Worm (Caenorhabditis elegans) whole organism, late embryonic: ENCODE measurements around the gene lys-5.

ENCODE experiments used
- ama-1 ChIP-seq: fragments of 150-350 bp; optimal IDR thresholded peaks from 2 replicates; lab custom pipeline; 2014
- ceh-14 ChIP-seq: sonication (generic microtip); optimal IDR thresholded peaks from 2 replicates; lab custom pipeline; 2016; ENCODE audit warnings: missing genotype, missing genetic modification characterization, missing compliant biosample characterization
- ceh-30 ChIP-seq: fragments of 150-350 bp; optimal IDR thresholded peaks from 2 replicates; lab custom pipeline; 2014; ENCODE audit warnings: missing biosample characterization, missing genetic modification characterization
- ceh-34 ChIP-seq: sonication (generic microtip); optimal IDR thresholded peaks from 2 replicates; lab custom pipeline; 2016; ENCODE audit warnings: mild to moderate bottlenecking, missing genetic modification characterization, missing compliant biosample characterization
- ceh-48 ChIP-seq: sonication (generic microtip); optimal IDR thresholded peaks from 2 replicates; lab custom pipeline; 2016; ENCODE audit warnings: missing genetic modification characterization, inconsistent platforms, missing compliant biosample characterization
- dve-1 ChIP-seq: sonication (generic microtip); optimal IDR thresholded peaks from 2 replicates; lab custom pipeline; 2017; ENCODE audit warnings: antibody characterized with exemption, mild to moderate bottlenecking, missing genetic modification characterization, missing compliant biosample characterization
- elt-2 ChIP-seq: sonication (generic microtip); optimal IDR thresholded peaks from 2 replicates; lab custom pipeline; 2016; ENCODE audit warnings: missing genetic modification reagents, missing genetic modification characterization, missing compliant biosample characterization
- fkh-10 ChIP-seq: fragments of 150-350 bp; optimal IDR thresholded peaks from 2 replicates; lab custom pipeline; 2014; ENCODE audit warnings: missing biosample characterization, missing genetic modification reagents, missing genetic modification characterization
- gmeb-2 ChIP-seq: sonication (generic microtip); optimal IDR thresholded peaks from 2 replicates; lab custom pipeline; 2016; ENCODE audit warnings: missing genetic modification characterization, inconsistent platforms, missing compliant biosample characterization
- mec-3 ChIP-seq: sonication (generic microtip); optimal IDR thresholded peaks from 2 replicates; lab custom pipeline; 2016; ENCODE audit warnings: borderline replicate concordance, missing genetic modification characterization, missing compliant biosample characterization
- nhr-11 ChIP-seq: fragments of 150-350 bp; optimal IDR thresholded peaks from 2 replicates; lab custom pipeline; 2014; ENCODE audit warnings: missing biosample characterization, missing genetic modification characterization
- nhr-232 ChIP-seq: sonication (generic microtip); optimal IDR thresholded peaks from 2 replicates; lab custom pipeline; 2016; ENCODE audit warnings: missing genetic modification characterization, missing compliant biosample characterization
- pha-4 ChIP-seq: fragments of 150-350 bp; optimal IDR thresholded peaks from 2 replicates; lab custom pipeline; 2018; ENCODE audit warnings: missing biosample characterization, missing genetic modification reagents, missing genetic modification characterization
- pqm-1 ChIP-seq: sonication (generic microtip); optimal IDR thresholded peaks from 2 replicates; lab custom pipeline; 2016; ENCODE audit warnings: missing genetic modification characterization, missing compliant biosample characterization

DNA sequence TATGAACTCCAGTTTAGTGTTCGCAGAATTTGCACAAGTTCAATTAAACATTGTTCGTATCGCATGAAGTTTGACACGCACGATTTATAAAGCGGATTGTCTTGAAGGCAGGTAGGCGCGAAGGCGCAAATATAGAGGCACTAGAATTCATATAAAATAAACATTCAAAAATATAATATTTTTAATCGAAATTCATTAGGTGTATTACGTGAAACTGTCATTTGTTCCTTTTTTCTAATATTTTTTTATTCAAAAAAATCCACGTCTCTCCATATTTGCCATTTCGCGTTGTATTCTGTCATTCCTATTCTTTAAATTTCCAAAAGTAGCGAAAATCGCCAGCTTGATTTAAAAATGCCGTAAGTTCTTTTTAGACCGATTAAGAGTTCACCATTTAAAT, 16.4 kb upstream of the lys-5 start, which contains the start of gene ZK809.1:
- TF ChIP-seq ceh-48 (tag; lab: Kevin White, UChicago) (no peak), ceh-34 (tag; lab: Kevin White, UChicago) (no peak), nhr-232 (tag; lab: Kevin White, UChicago) (no peak), gmeb-2 (tag; lab: Kevin White, UChicago) (no peak), ceh-14 (tag; lab: Kevin White, UChicago) (no peak), dve-1 (no peak), fkh-10 (GFP tag; lab: Kevin White, UChicago) (no peak), mec-3 (tag; lab: Kevin White, UChicago) (no peak), pqm-1 (tag; lab: Kevin White, UChicago) (no peak), nhr-11 (tag; lab: Kevin White, UChicago) (no peak), pha-4 (tag; lab: Kevin White, UChicago) (no peak), elt-2 (no peak), ama-1 (lab: Kevin White, UChicago) (no peak), ceh-30 (tag; lab: Kevin White, UChicago) (no peak)
